Worm (Caenorhabditis elegans) whole organism, late embryonic: ENCODE results near the gene dhcr-7.

Source experiments
- ama-1 ChIP-seq: fragments of 150-350 bp; optimal IDR thresholded peaks from 2 replicates; lab custom pipeline; 2014
- ceh-14 ChIP-seq: sonication (generic microtip); optimal IDR thresholded peaks from 2 replicates; lab custom pipeline; 2016; ENCODE audit warnings: missing genotype, missing genetic modification characterization, missing compliant biosample characterization
- ceh-18 ChIP-seq: sonication (generic microtip); optimal IDR thresholded peaks from 2 replicates; lab custom pipeline; 2016; ENCODE audit warnings: missing genetic modification characterization, missing compliant biosample characterization
- nhr-11 ChIP-seq: fragments of 150-350 bp; optimal IDR thresholded peaks from 2 replicates; lab custom pipeline; 2014; ENCODE audit warnings: missing biosample characterization, missing genetic modification characterization
- odd-2 ChIP-seq: sonication (generic microtip); optimal IDR thresholded peaks from 2 replicates; lab custom pipeline; 2017; ENCODE audit warnings: antibody characterized with exemption, mild to moderate bottlenecking, missing genetic modification characterization, missing compliant biosample characterization
- pros-1 ChIP-seq: fragments of 150-350 bp; optimal IDR thresholded peaks from 2 replicates; lab custom pipeline; 2014; ENCODE audit warnings: missing biosample characterization, missing genetic modification reagents, missing genetic modification characterization

- TF ChIP-seq ceh-18 = no peak
- no peak for TF ChIP-seq nhr-11
- TF ChIP-seq odd-2 (tag; lab: Kevin White, UChicago) = no peak
- TF ChIP-seq ceh-14 = no peak
- no peak for TF ChIP-seq pros-1
- TF ChIP-seq ama-1 (lab: Kevin White, UChicago) = no peak
Measured at ce11 chrV:20460808-20461207, 24.4 kb downstream of the dhcr-7 start, which contains the start of gene B0250.18.
